Fruit fly (Drosophila melanogaster): ENCODE results near the gene CG7044.
A peak's percentile ranks its signal among the peaks of the same experiment; 100 is the strongest.

The CG7044 gene

DNA sequence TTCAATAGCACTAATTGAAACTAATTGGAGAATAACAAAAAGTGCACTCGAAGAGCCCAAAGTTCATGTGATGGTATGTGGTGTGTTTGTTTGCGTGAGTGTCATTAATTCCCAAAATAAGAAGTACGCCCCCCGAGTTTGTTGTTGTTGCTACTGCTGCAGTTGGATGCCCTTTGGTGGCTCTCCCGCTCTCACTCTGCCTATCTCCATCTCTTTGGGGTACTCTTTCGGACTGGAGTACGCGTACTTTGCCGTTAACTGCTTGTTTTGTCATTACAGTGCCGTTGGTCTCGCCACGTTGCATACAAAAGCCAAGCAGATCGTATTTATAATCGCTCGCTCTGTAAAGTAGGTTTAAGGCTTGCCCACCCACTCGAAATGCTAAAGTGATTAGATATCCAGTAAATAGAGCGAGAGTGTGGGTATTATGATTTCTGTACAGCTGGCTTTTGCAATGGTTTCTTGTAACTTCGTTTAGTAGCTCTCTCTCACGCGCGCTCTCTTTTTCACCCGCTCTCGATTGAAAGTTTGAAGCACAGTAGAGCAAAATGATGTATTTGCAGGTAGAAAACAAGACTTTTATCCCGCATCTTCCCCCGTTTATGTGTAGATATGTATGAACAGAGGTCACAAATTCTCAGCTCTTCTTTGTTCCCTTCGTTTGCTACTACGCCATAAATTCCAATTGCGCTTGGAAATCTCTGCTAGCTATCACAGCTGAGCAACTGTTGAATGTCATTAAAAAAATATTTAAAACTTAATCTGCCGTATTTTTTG lies 10.6 kb upstream of the CG7044 start (continued):
- TF ChIP-seq CG9437 (GFP tag; optimal IDR thresholded peaks at IDR 0.05) (no peak), YL-1 (GFP tag; optimal IDR thresholded peaks at IDR 0.05) (no peak), CG14050 (GFP tag; IDR thresholded peaks at IDR 0.05) (no peak), CG8281 (tag; optimal IDR thresholded peaks at IDR 0.05) (peak; percentile 10), CG2129 (GFP tag; IDR thresholded peaks at IDR 0.05; ENCODE audit: partially characterized antibody) (no peak), ems (GFP tag; optimal IDR thresholded peaks at IDR 0.05) (peak; percentile 36), Ssrp (tag; optimal IDR thresholded peaks at IDR 0.05) (peak; percentile 19), HHEX (GFP tag; optimal IDR thresholded peaks at IDR 0.05) (peak; percentile 47), lola (GFP tag; optimal IDR thresholded peaks at IDR 0.05) (no peak), CG18011 (GFP tag; optimal IDR thresholded peaks at IDR 0.05) (no peak), CG8944 (GFP tag; optimal IDR thresholded peaks at IDR 0.05) (no peak), CG3281 (GFP tag; optimal IDR thresholded peaks at IDR 0.05) (peak; percentile 26), Oaz (GFP tag; IDR thresholded peaks at IDR 0.05) (no peak), CG10565 (GFP tag; optimal IDR thresholded peaks at IDR 0.05) (no peak), vfl (GFP tag; optimal IDR thresholded peaks at IDR 0.05) (no peak), CG17359 (tag; optimal IDR thresholded peaks at IDR 0.05) (peak; percentile 33), CG17612 (GFP tag; IDR thresholded peaks at IDR 0.05) (no peak), Max (GFP tag; optimal IDR thresholded peaks at IDR 0.05) (no peak), Dip3 (GFP tag; optimal IDR thresholded peaks at IDR 0.05) (peak; percentile 17), CG12391 (tag; optimal IDR thresholded peaks at IDR 0.05) (peak; percentile 38), CG10209 (GFP tag; optimal IDR thresholded peaks at IDR 0.05) (peak; percentile 13), CG11504 (tag; optimal IDR thresholded peaks at IDR 0.05) (peak; percentile 60), MESR4 (GFP tag; optimal IDR thresholded peaks at IDR 0.05) (no peak), Sry-β (GFP tag; optimal IDR thresholded peaks at IDR 0.05) (no peak), exex (tag; optimal IDR thresholded peaks at IDR 0.05) (peak; percentile 35), Bteb2 (GFP tag; optimal IDR thresholded peaks at IDR 0.05) (peak; percentile 15), pros (GFP tag; optimal IDR thresholded peaks at IDR 0.05) (peak; percentile 25), CG5245 (GFP tag; optimal IDR thresholded peaks at IDR 0.05) (no peak), CG3838 (GFP tag; optimal IDR thresholded peaks at IDR 0.05) (no peak), CG9609 (GFP tag; optimal IDR thresholded peaks at IDR 0.05) (no peak), CG3995 (GFP tag; optimal IDR thresholded peaks at IDR 0.05) (no peak), tup (GFP tag; optimal IDR thresholded peaks at IDR 0.05) (no peak), Deaf1 (tag; optimal IDR thresholded peaks at IDR 0.05) (no peak), sc (optimal IDR thresholded peaks at IDR 0.05) (no peak), sc (GFP tag; optimal IDR thresholded peaks at IDR 0.05) (peak; percentile 21), pho (GFP tag; optimal IDR thresholded peaks at IDR 0.05) (no peak), Nf-YB (GFP tag; optimal IDR thresholded peaks at IDR 0.05) (peak; percentile 14), Hmr (GFP tag; optimal IDR thresholded peaks at IDR 0.05) (peak; percentile 58), Lim3 (GFP tag; IDR thresholded peaks at IDR 0.05) (no peak), zen (tag; optimal IDR thresholded peaks at IDR 0.05) (no peak), stwl (tag; optimal IDR thresholded peaks at IDR 0.05) (no peak), Xrp1 (GFP tag; IDR thresholded peaks at IDR 0.05) (peak; percentile 7), nau (GFP tag; optimal IDR thresholded peaks at IDR 0.05) (peak; percentile 16), Neu2 (GFP tag; optimal IDR thresholded peaks at IDR 0.05; ENCODE audit: borderline replicate concordance) (no peak), Atf3 (GFP tag; optimal IDR thresholded peaks at IDR 0.05) (no peak), CG7357 (GFP tag; IDR thresholded peaks at IDR 0.05) (no peak), CG13775 (GFP tag; optimal IDR thresholded peaks at IDR 0.05) (peak; percentile 9), dmrt99B (tag; optimal IDR thresholded peaks at IDR 0.05) (peak; percentile 68), CG6765 (GFP tag; optimal IDR thresholded peaks at IDR 0.05) (peak; percentile 11)
